Fruit fly (Drosophila melanogaster) Kc167 (cell line): ENCODE results near the gene QIL1.

Experiments used
- Myc ChIP-seq: fragments of >200 bp; optimal IDR thresholded peaks from 2 replicates; lab custom pipeline; 2017; ENCODE audit warnings: missing external identifiers
- Sin3A ChIP-seq: fragments of >200 bp; optimal IDR thresholded peaks from 2 replicates; lab custom pipeline; 2018; ENCODE audit warnings: missing external identifiers
- h ChIP-seq: fragments of >200 bp; optimal IDR thresholded peaks from 3 replicates; lab custom pipeline; 2018; ENCODE audit warnings: missing external identifiers
- insv ChIP-seq: fragments of >200 bp; optimal IDR thresholded peaks from 3 replicates; lab custom pipeline; 2018; ENCODE audit warnings: missing external identifiers
- psq ChIP-seq: fragments of >200 bp; optimal IDR thresholded peaks from 2 replicates; lab custom pipeline; 2017; ENCODE audit warnings: missing external identifiers
- ttk ChIP-seq: sonication (Bioruptor generic); optimal IDR thresholded peaks from 2 replicates; lab custom pipeline; 2017; ENCODE audit warnings: missing external identifiers

Gene QIL1

DNA sequence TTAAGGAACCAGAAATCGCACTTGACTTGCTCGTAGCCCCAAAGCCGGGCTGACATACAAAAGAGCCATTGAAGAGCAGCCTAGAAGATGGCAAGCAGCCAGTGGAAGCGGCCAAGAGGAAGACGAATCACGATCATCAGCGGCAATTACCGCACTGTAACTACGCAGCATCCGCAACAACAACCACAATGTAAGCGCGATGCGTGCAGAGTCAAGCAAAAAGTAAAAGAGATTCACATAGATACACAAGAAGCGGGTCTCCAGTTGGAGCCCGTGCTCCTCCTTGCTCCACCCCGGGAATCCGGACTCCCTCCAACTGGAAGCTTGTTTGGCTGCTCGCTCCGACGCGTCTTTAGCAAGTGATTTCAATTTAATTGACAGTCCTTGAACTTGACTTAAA, 25.9 kb downstream of the QIL1 start:
- TF ChIP-seq insv (lab: Kevin White, UChicago) (no peak), Sin3A (lab: Kevin White, UChicago) (no peak), Myc (lab: Kevin White, UChicago) (no peak), psq (lab: Kevin White, UChicago) (no peak), ttk (lab: Kevin White, UChicago) (no peak), h (lab: Kevin White, UChicago) (no peak)

DNA sequence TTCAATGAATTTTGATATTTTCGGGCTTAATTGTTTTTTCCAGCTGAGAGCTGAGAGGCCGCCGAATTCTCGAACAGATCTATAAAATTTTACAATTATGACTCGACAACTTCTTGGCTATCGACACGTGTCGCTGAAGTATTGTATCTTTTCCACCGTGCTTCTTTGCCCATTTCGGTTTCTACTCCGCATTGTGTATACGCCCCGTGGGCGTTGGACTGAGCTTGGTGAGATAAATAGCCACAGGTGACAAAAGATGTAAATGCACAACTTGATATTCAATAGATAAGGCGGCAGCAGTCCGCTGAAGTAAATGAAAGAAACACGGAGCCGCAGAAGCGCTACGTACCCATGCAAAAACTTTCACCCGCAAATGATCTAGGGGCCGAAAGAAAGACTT, 27.5 kb downstream of the QIL1 start:
- no peak for TF ChIP-seq Sin3A (lab: Kevin White, UChicago)
- no peak for TF ChIP-seq ttk (lab: Kevin White, UChicago)
- no peak for TF ChIP-seq psq (lab: Kevin White, UChicago)
- no peak for TF ChIP-seq h (lab: Kevin White, UChicago)
- TF ChIP-seq Myc (lab: Kevin White, UChicago), result no peak
- TF ChIP-seq insv (lab: Kevin White, UChicago), result no peak

dm6 chr3L:17493807-17494404, 28.2 kb downstream of the QIL1 start:
- TF ChIP-seq Sin3A (lab: Kevin White, UChicago), result no peak
- TF ChIP-seq h (lab: Kevin White, UChicago), result no peak
- TF ChIP-seq ttk (lab: Kevin White, UChicago), result no peak
- no peak for TF ChIP-seq Myc (lab: Kevin White, UChicago)
- no peak for TF ChIP-seq insv (lab: Kevin White, UChicago)
- TF ChIP-seq psq (lab: Kevin White, UChicago), result no peak

DNA sequence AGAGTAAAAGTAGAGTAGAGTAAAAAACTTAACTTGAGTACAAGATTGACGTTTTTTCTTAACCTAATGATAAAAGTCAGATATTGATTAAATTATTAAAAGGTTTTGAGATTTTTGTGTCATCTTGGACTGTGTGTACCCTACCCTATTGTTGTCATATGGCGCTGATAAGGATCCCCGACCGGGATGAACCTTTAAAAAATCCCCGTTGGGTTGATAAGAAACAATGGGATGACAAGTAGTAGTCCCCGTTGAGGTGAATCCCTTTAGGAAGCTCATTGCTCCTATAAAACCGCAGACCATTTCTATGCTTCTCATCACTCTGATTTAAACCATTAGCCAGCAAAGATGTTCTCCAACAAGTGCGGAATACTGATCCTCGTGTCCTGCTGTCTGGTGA, 28.8 kb downstream of the QIL1 start, which contains the start of gene edin:
Gene edin, plus strand, starts transcription at position 340 of the 400 bp plus-strand sequence.
- TF ChIP-seq h (lab: Kevin White, UChicago), result no peak
- no peak for TF ChIP-seq ttk (lab: Kevin White, UChicago)
- TF ChIP-seq Sin3A (lab: Kevin White, UChicago), result no peak
- TF ChIP-seq psq (lab: Kevin White, UChicago), result no peak
- TF ChIP-seq insv (lab: Kevin White, UChicago), result no peak
- no peak for TF ChIP-seq Myc (lab: Kevin White, UChicago)

dm6 chr3L:17495266-17495961, 29.7 kb downstream of the QIL1 start:
- TF ChIP-seq Sin3A (lab: Kevin White, UChicago), result no peak
- no peak for TF ChIP-seq ttk (lab: Kevin White, UChicago)
- no peak for TF ChIP-seq h (lab: Kevin White, UChicago)
- TF ChIP-seq insv (lab: Kevin White, UChicago), result no peak
- no peak for TF ChIP-seq Myc (lab: Kevin White, UChicago)
- no peak for TF ChIP-seq psq (lab: Kevin White, UChicago)

DNA sequence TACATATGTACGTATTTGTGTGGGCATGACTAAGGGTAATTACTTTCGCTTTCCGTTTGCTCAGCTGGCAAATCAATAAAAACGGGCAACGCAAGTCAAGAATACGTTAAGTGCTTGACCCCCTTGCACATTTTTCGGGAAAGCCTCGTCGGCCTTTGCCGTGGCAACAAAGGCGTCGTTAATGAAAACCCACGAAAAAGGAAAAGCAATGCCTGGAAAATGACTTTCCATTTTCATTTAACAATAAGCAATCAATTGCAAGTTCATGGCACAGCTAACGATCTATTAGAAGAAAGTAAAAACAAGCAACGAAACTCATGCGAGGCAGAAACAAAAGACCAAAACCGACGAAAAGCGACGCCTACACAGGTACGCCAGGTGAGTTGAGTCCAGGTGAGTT, 30.3 kb downstream of the QIL1 start:
- no peak for TF ChIP-seq psq (lab: Kevin White, UChicago)
- no peak for TF ChIP-seq Sin3A (lab: Kevin White, UChicago)
- TF ChIP-seq insv (lab: Kevin White, UChicago), result no peak
- TF ChIP-seq ttk (lab: Kevin White, UChicago), result no peak
- no peak for TF ChIP-seq Myc (lab: Kevin White, UChicago)
- no peak for TF ChIP-seq h (lab: Kevin White, UChicago)

DNA sequence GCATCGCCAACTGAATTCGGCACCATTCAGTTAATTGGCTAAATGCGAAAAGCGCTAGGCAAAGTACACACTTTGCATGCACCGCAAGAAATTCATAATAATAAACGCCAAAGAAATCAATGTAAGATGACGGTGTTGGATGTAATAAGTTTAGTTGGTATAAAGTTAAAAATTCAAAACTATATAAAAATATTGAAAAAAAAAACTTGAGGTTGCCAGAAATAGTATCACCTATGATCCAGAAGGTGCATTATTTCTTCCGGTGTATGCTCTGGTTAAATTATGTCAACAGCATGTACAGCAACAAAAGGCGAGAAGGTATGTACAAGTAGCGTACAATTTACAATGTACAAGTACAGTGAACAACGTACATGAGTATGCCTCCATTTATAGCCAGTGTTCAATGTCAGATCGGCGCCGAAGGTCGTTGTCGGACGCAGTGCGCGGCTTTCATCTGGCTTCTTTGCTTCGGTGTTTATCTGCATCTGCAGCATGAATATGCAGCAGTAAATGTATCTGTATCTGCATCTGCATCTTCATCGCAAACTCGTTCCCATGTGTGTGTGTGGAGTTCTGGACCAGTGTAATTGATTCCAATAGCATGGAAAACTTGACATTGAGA, 31.2 kb downstream of the QIL1 start:
- TF ChIP-seq insv (lab: Kevin White, UChicago) (no peak), ttk (lab: Kevin White, UChicago) (no peak), Myc (lab: Kevin White, UChicago) (no peak), Sin3A (lab: Kevin White, UChicago) (no peak), h (lab: Kevin White, UChicago) (no peak), psq (lab: Kevin White, UChicago) (no peak)

DNA sequence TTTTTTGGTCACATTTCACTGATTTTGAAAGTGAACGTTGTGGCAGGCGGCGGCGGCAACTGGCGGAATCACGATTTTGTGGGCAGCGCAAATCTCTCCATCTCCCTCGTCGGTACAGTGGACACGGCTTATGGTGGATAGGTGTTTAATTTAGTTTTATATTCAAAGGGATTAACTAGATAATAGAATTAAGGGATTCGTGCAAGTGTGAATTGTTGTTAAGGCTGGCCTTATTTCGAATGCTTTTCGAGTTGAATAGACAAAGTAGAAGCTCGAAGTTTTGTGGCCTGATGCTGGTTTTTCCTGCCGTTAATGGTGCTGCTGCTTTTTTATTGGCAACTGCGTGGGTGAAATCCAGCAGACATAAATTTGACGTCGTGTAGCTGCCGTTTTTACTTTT, 32.2 kb downstream of the QIL1 start:
- TF ChIP-seq Sin3A (lab: Kevin White, UChicago), result no peak

- TF ChIP-seq h (lab: Kevin White, UChicago) (no peak), Sin3A (lab: Kevin White, UChicago) (no peak)
Observed at dm6 chr3L:17498952-17499710, 33.4 kb downstream of the QIL1 start.

DNA sequence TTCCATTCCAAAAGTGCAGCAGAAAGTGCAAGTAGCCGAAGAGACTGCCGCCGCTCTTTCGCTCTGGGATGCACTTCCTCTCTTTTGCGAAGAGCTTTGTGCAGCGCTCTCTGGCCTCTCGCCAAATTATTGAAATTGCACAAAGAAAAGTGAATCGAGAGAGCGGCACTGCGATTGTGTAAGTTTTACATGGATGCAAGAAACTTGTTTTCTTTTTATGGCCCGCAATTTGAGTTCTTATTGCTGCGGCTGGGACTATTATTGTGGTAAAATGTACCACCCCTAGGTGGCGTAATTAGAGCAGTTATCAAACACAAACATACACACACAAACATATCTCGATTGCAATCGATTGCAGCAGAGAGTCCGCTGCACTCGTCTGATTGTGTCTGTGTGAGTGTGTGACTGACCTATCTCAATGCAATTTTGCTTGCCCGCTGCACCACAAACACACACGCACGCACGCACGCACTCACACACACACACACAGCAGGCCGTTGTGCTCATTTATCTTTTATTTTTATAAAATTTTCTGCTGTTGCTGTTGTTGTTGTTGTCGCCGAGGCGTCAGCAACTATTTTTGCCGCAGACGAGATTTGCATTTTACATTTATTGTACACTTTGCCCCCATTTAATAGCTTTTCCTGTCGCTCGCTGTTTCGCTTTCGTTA, 34.7 kb downstream of the QIL1 start:
- TF ChIP-seq Myc (lab: Kevin White, UChicago), result no peak
- no peak for TF ChIP-seq h (lab: Kevin White, UChicago)
- no peak for TF ChIP-seq Sin3A (lab: Kevin White, UChicago)
- TF ChIP-seq insv (lab: Kevin White, UChicago), result no peak
- no peak for TF ChIP-seq psq (lab: Kevin White, UChicago)
- TF ChIP-seq ttk (lab: Kevin White, UChicago), result no peak
